Fruit fly (Drosophila melanogaster) whole organism, embryonic: ENCODE results near the gene moody.

ENCODE experiments used
- Asciz ChIP-seq: fragments of 200-800 bp; sonication (Bioruptor generic); optimal IDR thresholded peaks from 2 replicates; lab custom pipeline; 2017; ENCODE audit warnings: missing biosample characterization, mild to moderate bottlenecking, missing genetic modification characterization, missing genetic modification reagents
- B-H1 ChIP-seq: fragments of 200-800 bp; sonication (Bioruptor generic); IDR thresholded peaks from 3 replicates; pipeline ENCODE4 v1.3.6; 2022; ENCODE audit warnings: missing biosample characterization, missing genetic modification characterization
- C15 ChIP-seq: fragments of 200-800 bp; sonication (Bioruptor generic); IDR thresholded peaks from 3 replicates; pipeline ENCODE4 v1.3.6; 2022; ENCODE audit warnings: missing biosample characterization, missing genetic modification characterization
- CG12391 ChIP-seq: fragments of 200-800 bp; sonication (Bioruptor generic); optimal IDR thresholded peaks from 3 replicates; lab custom pipeline; 2018; ENCODE audit warnings: missing biosample characterization, mild to moderate bottlenecking, missing genetic modification characterization, moderate library complexity
- CG17802 ChIP-seq: fragments of 200-800 bp; sonication (Bioruptor generic); optimal IDR thresholded peaks from 2 replicates; lab custom pipeline; 2018; ENCODE audit warnings: missing biosample characterization, mild to moderate bottlenecking, missing genetic modification characterization, moderate library complexity
- CG2129 ChIP-seq: fragments of 200-800 bp; sonication (Bioruptor generic); IDR thresholded peaks from 2 replicates; pipeline ENCODE4 v1.3.6; 2022; ENCODE audit warnings: missing biosample characterization, missing genetic modification characterization; ENCODE audit not compliant: partially characterized antibody
- CG30020 ChIP-seq: fragments of 200-800 bp; optimal IDR thresholded peaks from 2 replicates; lab custom pipeline; 2019; ENCODE audit warnings: missing biosample characterization, mild to moderate bottlenecking, missing genetic modification characterization, moderate library complexity
- CG31365 ChIP-seq: fragments of 200-800 bp; sonication (Bioruptor generic); optimal IDR thresholded peaks from 2 replicates; lab custom pipeline; 2018; ENCODE audit warnings: missing biosample characterization, mild to moderate bottlenecking, missing genetic modification characterization
- CG34422 ChIP-seq: fragments of 200-800 bp; sonication (Bioruptor generic); IDR thresholded peaks from 3 replicates; pipeline ENCODE4 v1.3.6; 2022; ENCODE audit warnings: missing biosample characterization, missing genetic modification characterization
- CG3995 ChIP-seq: fragments of 200-800 bp; sonication (Bioruptor generic); optimal IDR thresholded peaks from 3 replicates; lab custom pipeline; 2016; ENCODE audit warnings: missing biosample characterization, missing genetic modification characterization
- CG4328 ChIP-seq: fragments of 200-800 bp; sonication (Bioruptor generic); optimal IDR thresholded peaks from 3 replicates; lab custom pipeline; 2017; ENCODE audit warnings: missing biosample characterization, missing genetic modification reagents, missing genetic modification characterization
- CG6272 ChIP-seq: fragments of 200-800 bp; sonication (Bioruptor generic); IDR thresholded peaks from 2 replicates; pipeline ENCODE4 v1.3.6; 2022; ENCODE audit warnings: missing biosample characterization, missing genetic modification characterization
- CG7839 ChIP-seq: fragments of 200-800 bp; sonication (Bioruptor generic); optimal IDR thresholded peaks from 3 replicates; lab custom pipeline; 2018; ENCODE audit warnings: missing biosample characterization, mild to moderate bottlenecking, missing genetic modification characterization, moderate library complexity
- CG9437 ChIP-seq: fragments of 200-800 bp; sonication (Bioruptor generic); optimal IDR thresholded peaks from 2 replicates; lab custom pipeline; 2018; ENCODE audit warnings: missing biosample characterization, mild to moderate bottlenecking, missing genetic modification characterization
- Camta ChIP-seq: fragments of 200-800 bp; sonication (Bioruptor generic); optimal IDR thresholded peaks from 2 replicates; lab custom pipeline; 2016; ENCODE audit warnings: missing biosample characterization, missing genetic modification characterization
- D ChIP-seq, 2 experiments: fragments of 200-800 bp in 1 of 2; fragments of >200 bp in 1 of 2; sonication (Bioruptor generic) in 1 of 2; optimal IDR thresholded peaks; 2 replicates in 1 of 2; 3 replicates in 1 of 2; lab custom pipeline; 2017; ENCODE audit warnings: mild to moderate bottlenecking in 1 of 2, missing biosample characterization in 1 of 2, missing genetic modification characterization in 1 of 2, missing genetic modification reagents in 1 of 2
- Dll ChIP-seq: fragments of 200-800 bp; sonication (Bioruptor generic); IDR thresholded peaks from 4 replicates; pipeline ENCODE4 v1.3.6; 2022; ENCODE audit warnings: missing biosample characterization, missing genetic modification characterization; ENCODE audit not compliant: partially characterized antibody
- Doc3 ChIP-seq: fragments of 200-800 bp; sonication (Bioruptor generic); IDR thresholded peaks from 3 replicates; pipeline ENCODE4 v1.3.6; 2022; ENCODE audit warnings: missing biosample characterization, missing genetic modification characterization; ENCODE audit not compliant: partially characterized antibody
- ERR ChIP-seq: fragments of 200-800 bp; sonication (Bioruptor generic); optimal IDR thresholded peaks from 2 replicates; lab custom pipeline; 2016; ENCODE audit warnings: missing biosample characterization, missing genetic modification characterization
- HLH54F ChIP-seq: fragments of 200-800 bp; sonication (Bioruptor generic); optimal IDR thresholded peaks from 3 replicates; lab custom pipeline; 2016; ENCODE audit warnings: missing biosample characterization, missing genetic modification characterization
- Hsf ChIP-seq: fragments of 200-800 bp; sonication (Bioruptor generic); optimal IDR thresholded peaks from 3 replicates; lab custom pipeline; 2016; ENCODE audit warnings: missing biosample characterization, missing genetic modification characterization
- Kr ChIP-seq: fragments of 200-800 bp; sonication (Bioruptor generic); optimal IDR thresholded peaks from 2 replicates; lab custom pipeline; 2017; ENCODE audit warnings: missing biosample characterization, mild to moderate bottlenecking, missing genetic modification characterization
- MESR4 ChIP-seq: fragments of 200-800 bp; sonication (Bioruptor generic); optimal IDR thresholded peaks from 2 replicates; lab custom pipeline; 2018; ENCODE audit warnings: missing biosample characterization, mild to moderate bottlenecking, missing genetic modification characterization, moderate library complexity
- Med ChIP-seq: fragments of 200-800 bp; sonication (Bioruptor generic); peaks from one replicate; lab custom pipeline; 2016; ENCODE audit warnings: missing biosample characterization, missing genetic modification characterization, mild to moderate bottlenecking, inconsistent platforms, moderate library complexity
- Opbp ChIP-seq: fragments of 200-800 bp; sonication (Bioruptor generic); IDR thresholded peaks from 3 replicates; pipeline ENCODE4 v1.3.6; 2022; ENCODE audit warnings: missing biosample characterization, missing genetic modification characterization; ENCODE audit not compliant: partially characterized antibody
- PHDP ChIP-seq: fragments of 200-800 bp; sonication (Bioruptor generic); optimal IDR thresholded peaks from 3 replicates; lab custom pipeline; 2018; ENCODE audit warnings: missing biosample characterization, mild to moderate bottlenecking, missing genetic modification characterization, moderate library complexity
- Taf1 ChIP-seq: fragments of 200-800 bp; sonication (Bioruptor generic); IDR thresholded peaks from 2 replicates; pipeline ENCODE4 v1.3.6; 2022; ENCODE audit warnings: missing biosample characterization, missing genetic modification characterization
- Usf ChIP-seq: fragments of 200-800 bp; sonication (Bioruptor generic); optimal IDR thresholded peaks from 2 replicates; lab custom pipeline; 2017; ENCODE audit warnings: missing genotype, missing biosample characterization, missing genetic modification characterization
- ara ChIP-seq: fragments of 200-800 bp; sonication (Bioruptor generic); IDR thresholded peaks from 2 replicates; pipeline ENCODE4 v1.3.6; 2022; ENCODE audit warnings: missing biosample characterization, missing genetic modification characterization
- br ChIP-seq: fragments of >200 bp; optimal IDR thresholded peaks from 2 replicates; lab custom pipeline; 2017
- cg ChIP-seq: fragments of 200-800 bp; sonication (Bioruptor generic); optimal IDR thresholded peaks from 3 replicates; lab custom pipeline; 2019; ENCODE audit warnings: missing biosample characterization, mild to moderate bottlenecking, missing genetic modification characterization, moderate library complexity
- chinmo ChIP-seq: fragments of 200-800 bp; sonication (Bioruptor generic); IDR thresholded peaks from 4 replicates; pipeline ENCODE4 v1.3.6; 2022; ENCODE audit warnings: missing biosample characterization, missing genetic modification characterization; ENCODE audit not compliant: partially characterized antibody
- eyg ChIP-seq: fragments of 200-800 bp; sonication (Bioruptor generic); optimal IDR thresholded peaks from 3 replicates; lab custom pipeline; 2016; ENCODE audit warnings: missing biosample characterization, missing genetic modification characterization
- fd64A ChIP-seq: fragments of 200-800 bp; sonication (Bioruptor generic); optimal IDR thresholded peaks from 3 replicates; lab custom pipeline; 2018; ENCODE audit warnings: missing biosample characterization, mild to moderate bottlenecking, missing genetic modification characterization
- gfzf ChIP-seq: fragments of 200-800 bp; sonication (Bioruptor generic); optimal IDR thresholded peaks from 2 replicates; lab custom pipeline; 2016; ENCODE audit warnings: missing biosample characterization, mild to moderate bottlenecking, missing genetic modification characterization, moderate library complexity
- hb ChIP-seq: fragments of 200-800 bp; sonication (Bioruptor generic); IDR thresholded peaks from 3 replicates; pipeline ENCODE4 v1.3.6; 2022; ENCODE audit warnings: missing biosample characterization, missing genetic modification characterization; ENCODE audit not compliant: partially characterized antibody
- hth ChIP-seq: fragments of >200 bp; optimal IDR thresholded peaks from 2 replicates; lab custom pipeline; 2017; ENCODE audit warnings: inconsistent platforms
- kah ChIP-seq: fragments of 200-800 bp; sonication (Bioruptor generic); optimal IDR thresholded peaks from 2 replicates; lab custom pipeline; 2018; ENCODE audit warnings: missing biosample characterization, mild to moderate bottlenecking, missing genetic modification characterization
- onecut ChIP-seq: fragments of 200-800 bp; sonication (Bioruptor generic); IDR thresholded peaks from 2 replicates; pipeline ENCODE4 v1.3.6; 2022; ENCODE audit warnings: missing biosample characterization, missing genetic modification characterization
- pzg ChIP-seq: fragments of 200-800 bp; sonication (Bioruptor generic); optimal IDR thresholded peaks from 3 replicates; lab custom pipeline; 2018; ENCODE audit warnings: missing biosample characterization, mild to moderate bottlenecking, missing genetic modification characterization, moderate library complexity
- schlank ChIP-seq: fragments of 200-800 bp; sonication (Bioruptor generic); optimal IDR thresholded peaks from 2 replicates; lab custom pipeline; 2018; ENCODE audit warnings: missing biosample characterization, mild to moderate bottlenecking, missing genetic modification characterization
- sim ChIP-seq: fragments of 200-800 bp; sonication (Bioruptor generic); IDR thresholded peaks from 2 replicates; pipeline ENCODE4 v1.3.6; 2022; ENCODE audit warnings: missing biosample characterization, missing genetic modification characterization
- sr ChIP-seq: fragments of 200-800 bp; sonication (Bioruptor generic); IDR thresholded peaks from 3 replicates; pipeline ENCODE4 v1.3.6; 2022; ENCODE audit warnings: missing biosample characterization, missing genetic modification characterization
- tio ChIP-seq: fragments of 200-800 bp; sonication (Bioruptor generic); optimal IDR thresholded peaks from 2 replicates; lab custom pipeline; 2017; ENCODE audit warnings: missing biosample characterization, missing genetic modification characterization, inconsistent platforms
- usp ChIP-seq: fragments of >200 bp; optimal IDR thresholded peaks from 2 replicates; lab custom pipeline; 2017; ENCODE audit warnings: missing biosample characterization, missing genetic modification characterization
- vnd ChIP-seq: fragments of 200-800 bp; sonication (Bioruptor generic); IDR thresholded peaks from 3 replicates; pipeline ENCODE4 v1.3.6; 2022; ENCODE audit warnings: missing biosample characterization, missing genetic modification characterization; ENCODE audit not compliant: partially characterized antibody
- wek ChIP-seq: fragments of 200-800 bp; sonication (Bioruptor generic); optimal IDR thresholded peaks from 3 replicates; lab custom pipeline; 2018; ENCODE audit warnings: missing biosample characterization, mild to moderate bottlenecking, missing genetic modification characterization, moderate library complexity

moody gene

dm6 chrX:2071878-2072817 is 22.2 kb upstream of the moody start, which contains the start of gene Rtca (continued):
- no peak for TF ChIP-seq D (optimal IDR thresholded peaks at IDR 0.05; lab: Kevin White, UChicago)
- peak; percentile 60 for TF ChIP-seq D (GFP tag; optimal IDR thresholded peaks at IDR 0.05; lab: Kevin White, UChicago)
- peak; percentile 93 for TF ChIP-seq Med (GFP tag; lab: Kevin White, UChicago)
- no peak for TF ChIP-seq usp (GFP tag; lab: Kevin White, UChicago)
- no peak for TF ChIP-seq gfzf (GFP tag; lab: Kevin White, UChicago)
- TF ChIP-seq CG3995 (GFP tag; lab: Kevin White, UChicago): no peak
- TF ChIP-seq Kr (GFP tag; lab: Kevin White, UChicago): no peak
- peak; percentile 12 for TF ChIP-seq MESR4 (GFP tag; lab: Kevin White, UChicago)
- peak; percentile 52 for TF ChIP-seq onecut
- peak; percentile 48; the same call in 1 of the 3 replicates for TF ChIP-seq B-H1
- TF ChIP-seq chinmo (GFP tag; lab: Robert Waterston, UW): 0 out of 4 replicates have a peak, but pooled peaks have one; percentile 43
- no peak for TF ChIP-seq hb (GFP tag; lab: Robert Waterston, UW)
- TF ChIP-seq kah (GFP tag; lab: Kevin White, UChicago): peak; percentile 22
- no peak for TF ChIP-seq CG17802
- TF ChIP-seq br (lab: Kevin White, UChicago): no peak
- TF ChIP-seq schlank: peak; percentile 43
- TF ChIP-seq C15: peak; percentile 32; the same call in 1 of the 3 replicates
- TF ChIP-seq Camta (GFP tag; lab: Kevin White, UChicago): peak; percentile 17
- no peak for TF ChIP-seq wek (GFP tag; lab: Kevin White, UChicago)
- TF ChIP-seq Hsf (GFP tag; lab: Kevin White, UChicago): peak; percentile 71
- TF ChIP-seq CG2129 (GFP tag; lab: Robert Waterston, UW): no peak
- TF ChIP-seq sr (GFP tag; lab: Robert Waterston, UW): no peak
- no peak for TF ChIP-seq hth (lab: Kevin White, UChicago)
- TF ChIP-seq CG4328: no peak
- TF ChIP-seq Taf1 (GFP tag; lab: Robert Waterston, UW): peak; percentile 25; the same call in 1 of the 2 replicates
- 0 out of 2 replicates have a peak, but pooled peaks have one; percentile 15 for TF ChIP-seq ara (GFP tag; lab: Robert Waterston, UW)
- 0 out of 2 replicates have a peak, but pooled peaks have one; percentile 17 for TF ChIP-seq CG6272
- TF ChIP-seq PHDP (tag; lab: Kevin White, UChicago): peak; percentile 66
- peak; percentile 80 for TF ChIP-seq CG7839 (tag; lab: Kevin White, UChicago)
- TF ChIP-seq CG30020 (tag; lab: Kevin White, UChicago): no peak
- peak; percentile 21 for TF ChIP-seq CG9437 (GFP tag; lab: Kevin White, UChicago)
- peak; percentile 16 for TF ChIP-seq CG31365 (tag; lab: Kevin White, UChicago)
- TF ChIP-seq sim (GFP tag; lab: Robert Waterston, UW): no peak
- TF ChIP-seq Usf (GFP tag; lab: Kevin White, UChicago): peak; percentile 18
- no peak for TF ChIP-seq Doc3 (GFP tag; lab: Robert Waterston, UW)
- TF ChIP-seq Opbp (GFP tag; lab: Robert Waterston, UW): no peak
- no peak for TF ChIP-seq Dll (GFP tag; lab: Robert Waterston, UW)
- peak; percentile 68 for TF ChIP-seq CG12391 (tag; lab: Kevin White, UChicago)
- TF ChIP-seq cg: peak; percentile 63
- peak; percentile 48 for TF ChIP-seq HLH54F (GFP tag; lab: Kevin White, UChicago)
- peak; percentile 26 for TF ChIP-seq ERR (GFP tag; lab: Kevin White, UChicago)
- TF ChIP-seq eyg (GFP tag; lab: Kevin White, UChicago): peak; percentile 20
- TF ChIP-seq CG34422 (GFP tag; lab: Robert Waterston, UW): peak; percentile 44; the same call in 1 of the 3 replicates
- no peak for TF ChIP-seq vnd (GFP tag; lab: Robert Waterston, UW)
- peak; percentile 48 for TF ChIP-seq Asciz (GFP tag; lab: Kevin White, UChicago)
- TF ChIP-seq fd64A (GFP tag; lab: Kevin White, UChicago): no peak
- TF ChIP-seq pzg (GFP tag; lab: Kevin White, UChicago): peak; percentile 0
- no peak for TF ChIP-seq tio (GFP tag; lab: Kevin White, UChicago)
